Fruit fly (Drosophila melanogaster) whole organism, prepupa: ENCODE measurements around the gene BOD1.

ENCODE experiments used
- CG10631 ChIP-seq: fragments of 200-800 bp; sonication (Bioruptor generic); optimal IDR thresholded peaks from 2 replicates; lab custom pipeline; 2016; ENCODE audit warnings: missing biosample characterization, missing genetic modification characterization
- CG11294 ChIP-seq: fragments of 200-800 bp; sonication (Bioruptor generic); IDR thresholded peaks from 2 replicates; pipeline ENCODE4 v1.3.6; 2022; ENCODE audit warnings: missing biosample characterization, missing genetic modification characterization
- CG11902 ChIP-seq: fragments of 200-800 bp; sonication (Bioruptor generic); optimal IDR thresholded peaks from 3 replicates; lab custom pipeline; 2016; ENCODE audit warnings: missing biosample characterization, missing genetic modification characterization
- CG15336 ChIP-seq: fragments of 200-800 bp; sonication (Bioruptor generic); IDR thresholded peaks from 2 replicates; pipeline ENCODE4 v1.3.6; 2022; ENCODE audit warnings: missing biosample characterization, missing genetic modification characterization
- CG1621 ChIP-seq: fragments of 200-800 bp; sonication (Bioruptor generic); optimal IDR thresholded peaks from 3 replicates; lab custom pipeline; 2018; ENCODE audit warnings: missing biosample characterization, mild to moderate bottlenecking, missing genetic modification characterization
- CG16779 ChIP-seq: fragments of 200-800 bp; sonication (Bioruptor generic); optimal IDR thresholded peaks from 3 replicates; lab custom pipeline; 2017; ENCODE audit warnings: missing biosample characterization, mild to moderate bottlenecking, missing genetic modification characterization
- CG3032 ChIP-seq: fragments of 200-800 bp; optimal IDR thresholded peaks from 2 replicates; lab custom pipeline; 2019; ENCODE audit warnings: missing biosample characterization, mild to moderate bottlenecking, missing genetic modification characterization, moderate library complexity
- CG31627 ChIP-seq: fragments of 200-800 bp; sonication (Bioruptor generic); optimal IDR thresholded peaks from 3 replicates; lab custom pipeline; 2016; ENCODE audit warnings: missing biosample characterization, missing genetic modification characterization
- CG32006 ChIP-seq: fragments of 200-800 bp; sonication (Bioruptor generic); optimal IDR thresholded peaks from 3 replicates; lab custom pipeline; 2017; ENCODE audit warnings: missing biosample characterization, mild to moderate bottlenecking, missing genetic modification characterization
- CG34406 ChIP-seq: fragments of 200-800 bp; sonication (Bioruptor generic); optimal IDR thresholded peaks from 3 replicates; lab custom pipeline; 2016; ENCODE audit warnings: missing biosample characterization, missing genetic modification characterization
- CG6163 ChIP-seq: fragments of 200-800 bp; sonication (Bioruptor generic); IDR thresholded peaks from 3 replicates; pipeline ENCODE4 v1.3.6; 2022; ENCODE audit warnings: missing biosample characterization, missing genetic modification characterization
- CG6792 ChIP-seq: fragments of 200-800 bp; sonication (Bioruptor generic); optimal IDR thresholded peaks from 3 replicates; lab custom pipeline; 2016; ENCODE audit warnings: missing biosample characterization, missing genetic modification characterization
- CG6854 ChIP-seq: fragments of 200-800 bp; sonication (Bioruptor generic); optimal IDR thresholded peaks from 2 replicates; lab custom pipeline; 2017; ENCODE audit warnings: missing biosample characterization, mild to moderate bottlenecking, missing genetic modification characterization
- CG8119 ChIP-seq: fragments of 200-800 bp; sonication (Bioruptor generic); IDR thresholded peaks from 3 replicates; pipeline ENCODE4 v1.3.6; 2022; ENCODE audit warnings: missing biosample characterization, missing genetic modification characterization
- CG8319 ChIP-seq: fragments of 200-800 bp; sonication (Bioruptor generic); optimal IDR thresholded peaks from 3 replicates; lab custom pipeline; 2016; ENCODE audit warnings: missing biosample characterization, missing genetic modification characterization
- CG8632 ChIP-seq: fragments of 200-800 bp; sonication (Bioruptor generic); optimal IDR thresholded peaks from 3 replicates; lab custom pipeline; 2016; ENCODE audit warnings: missing biosample characterization, missing genetic modification characterization
- CG9139 ChIP-seq: fragments of 200-800 bp; sonication (Bioruptor generic); optimal IDR thresholded peaks from 3 replicates; lab custom pipeline; 2017; ENCODE audit warnings: missing biosample characterization, mild to moderate bottlenecking, missing genetic modification characterization
- Eip75B ChIP-seq: fragments of 200-800 bp; sonication (Bioruptor generic); optimal IDR thresholded peaks from 3 replicates; lab custom pipeline; 2016; ENCODE audit warnings: missing biosample characterization, missing genetic modification characterization
- Eip78C ChIP-seq: fragments of 200-800 bp; sonication (Bioruptor generic); peaks from one replicate; lab custom pipeline; 2016; ENCODE audit warnings: missing biosample characterization, missing genetic modification characterization
- Eip93F ChIP-seq: fragments of 200-800 bp; sonication (Bioruptor generic); optimal IDR thresholded peaks from 2 replicates; lab custom pipeline; 2016; ENCODE audit warnings: missing biosample characterization, mild to moderate bottlenecking, missing genetic modification characterization
- Ets96B ChIP-seq: fragments of 200-800 bp; optimal IDR thresholded peaks from 2 replicates; lab custom pipeline; 2019; ENCODE audit warnings: missing biosample characterization, mild to moderate bottlenecking, missing genetic modification characterization, moderate library complexity
- Gug ChIP-seq: fragments of 200-800 bp; sonication (Bioruptor generic); IDR thresholded peaks from 2 replicates; pipeline ENCODE4 v1.3.6; 2022; ENCODE audit warnings: missing biosample characterization, missing genetic modification characterization
- Hr38 ChIP-seq: sonication (Bioruptor generic); optimal IDR thresholded peaks from 2 replicates; lab custom pipeline; 2016; ENCODE audit warnings: missing biosample characterization, missing genetic modification characterization
- Hr39 ChIP-seq: fragments of 200-800 bp; sonication (Bioruptor generic); optimal IDR thresholded peaks from 2 replicates; lab custom pipeline; 2016; ENCODE audit warnings: missing biosample characterization, missing genetic modification characterization
- Lpt ChIP-seq: fragments of 200-800 bp; sonication (Bioruptor generic); optimal IDR thresholded peaks from 3 replicates; lab custom pipeline; 2016; ENCODE audit warnings: missing biosample characterization, missing genetic modification characterization
- Met ChIP-seq: fragments of 200-800 bp; sonication (Bioruptor generic); optimal IDR thresholded peaks from 3 replicates; lab custom pipeline; 2016; ENCODE audit warnings: missing biosample characterization, missing genetic modification characterization
- Sox102F ChIP-seq: fragments of 200-800 bp; sonication (Bioruptor generic); optimal IDR thresholded peaks from 2 replicates; lab custom pipeline; 2016; ENCODE audit warnings: missing biosample characterization, mild to moderate bottlenecking, missing genetic modification characterization
- Sox15 ChIP-seq: fragments of 200-800 bp; sonication (Bioruptor generic); optimal IDR thresholded peaks from 3 replicates; lab custom pipeline; 2016; ENCODE audit warnings: missing biosample characterization, missing genetic modification characterization
- acj6 ChIP-seq: fragments of 200-800 bp; sonication (Bioruptor generic); optimal IDR thresholded peaks from 3 replicates; lab custom pipeline; 2016; ENCODE audit warnings: missing biosample characterization, missing genetic modification characterization
- cyc ChIP-seq: fragments of 200-800 bp; sonication (Bioruptor generic); optimal IDR thresholded peaks from 3 replicates; lab custom pipeline; 2016; ENCODE audit warnings: missing biosample characterization, missing genetic modification characterization
- dac ChIP-seq: fragments of 200-800 bp; sonication (Bioruptor generic); optimal IDR thresholded peaks from 2 replicates; lab custom pipeline; 2017; ENCODE audit warnings: missing biosample characterization, mild to moderate bottlenecking, missing genetic modification characterization
- dsx ChIP-seq: fragments of 200-800 bp; optimal IDR thresholded peaks from 3 replicates; lab custom pipeline; 2019; ENCODE audit warnings: missing biosample characterization, mild to moderate bottlenecking, missing genetic modification characterization, moderate library complexity; ENCODE audit not compliant: poor library complexity, severe bottlenecking
- eg ChIP-seq: fragments of 200-800 bp; sonication (Bioruptor generic); IDR thresholded peaks from 3 replicates; pipeline ENCODE4 v1.3.6; 2022; ENCODE audit warnings: missing biosample characterization, missing genetic modification characterization
- esn ChIP-seq: fragments of 200-800 bp; sonication (Bioruptor generic); optimal IDR thresholded peaks from 2 replicates; lab custom pipeline; 2016; ENCODE audit warnings: missing biosample characterization, mild to moderate bottlenecking, missing genetic modification characterization, moderate library complexity
- fkh ChIP-seq: fragments of 200-800 bp; sonication (Bioruptor generic); optimal IDR thresholded peaks from 3 replicates; lab custom pipeline; 2017; ENCODE audit warnings: missing biosample characterization, mild to moderate bottlenecking, missing genetic modification characterization, moderate library complexity
- lz ChIP-seq: fragments of 200-800 bp; sonication (Bioruptor generic); optimal IDR thresholded peaks from 3 replicates; lab custom pipeline; 2016; ENCODE audit warnings: missing biosample characterization, missing genetic modification characterization
- salr ChIP-seq, 2 experiments: fragments of 200-800 bp; sonication (Bioruptor generic); optimal IDR thresholded peaks; 3 replicates each; lab custom pipeline; 2016 to 2018; ENCODE audit warnings: missing biosample characterization in 2 of 2, missing genetic modification characterization in 2 of 2, mild to moderate bottlenecking in 1 of 2
- spab ChIP-seq: fragments of 200-800 bp; sonication (Bioruptor generic); optimal IDR thresholded peaks from 2 replicates; lab custom pipeline; 2017; ENCODE audit warnings: missing biosample characterization, mild to moderate bottlenecking, missing genetic modification characterization, missing genetic modification reagents
- ss ChIP-seq, 2 experiments: fragments of 200-800 bp; sonication (Bioruptor generic); optimal IDR thresholded peaks; 2 replicates in 1 of 2; 3 replicates in 1 of 2; lab custom pipeline; 2017 to 2018; ENCODE audit warnings: mild to moderate bottlenecking in 2 of 2, missing biosample characterization in 2 of 2, missing genetic modification characterization in 2 of 2, moderate library complexity in 1 of 2
- svp ChIP-seq: fragments of 200-800 bp; sonication (Bioruptor generic); peaks from one replicate; lab custom pipeline; 2016; ENCODE audit warnings: missing biosample characterization, missing genetic modification characterization
- topi ChIP-seq: fragments of 200-800 bp; sonication (Bioruptor generic); optimal IDR thresholded peaks from 3 replicates; lab custom pipeline; 2016; ENCODE audit warnings: missing biosample characterization, missing genetic modification characterization
- vri ChIP-seq: fragments of 200-800 bp; sonication (Bioruptor generic); optimal IDR thresholded peaks from 3 replicates; lab custom pipeline; 2016; ENCODE audit warnings: missing biosample characterization, mild to moderate bottlenecking, missing genetic modification characterization

Gene BOD1

dm6 chr3R:27937752-27938694 lies at the start of gene BOD1, which contains the start of gene NSD:
Gene BOD1 (plus strand): TSS chr3R:27938245.
Gene NSD (minus strand): TSS chr3R:27937853.
- TF ChIP-seq Sox102F (GFP tag; lab: Kevin White, UChicago) (no peak), lz (GFP tag; lab: Kevin White, UChicago) (peak; percentile 49), Sox15 (GFP tag; lab: Kevin White, UChicago) (peak; percentile 29), vri (GFP tag; lab: Kevin White, UChicago) (no peak), fkh (GFP tag; lab: Kevin White, UChicago) (no peak), Ets96B (tag; lab: Kevin White, UChicago) (peak; percentile 1), Met (GFP tag; lab: Kevin White, UChicago) (no peak), dac (GFP tag; lab: Kevin White, UChicago) (no peak), salr (GFP tag; optimal IDR thresholded peaks at IDR 0.05; lab: Kevin White, UChicago) (no peak), Hr39 (peak; percentile 3), svp (GFP tag; lab: Kevin White, UChicago) (peak; percentile 81), Gug (GFP tag; lab: Robert Waterston, UW) (peak; percentile 28; the same call in 1 of the 2 replicates), topi (peak; percentile 37), CG6854 (no peak), eg (GFP tag; lab: Robert Waterston, UW) (peak; percentile 58; the same call in 2 of the 3 replicates), CG10631 (GFP tag; lab: Kevin White, UChicago) (peak; percentile 67), Lpt (GFP tag; lab: Kevin White, UChicago) (no peak), CG31627 (GFP tag; lab: Kevin White, UChicago) (peak; percentile 22), CG6163 (GFP tag; lab: Robert Waterston, UW) (peak; percentile 76), esn (GFP tag; lab: Kevin White, UChicago) (peak; percentile 48), CG6792 (GFP tag; lab: Kevin White, UChicago) (peak; percentile 28), CG3032 (tag; lab: Kevin White, UChicago) (peak; percentile 49), CG34406 (GFP tag; lab: Kevin White, UChicago) (peak; percentile 41), CG11902 (GFP tag; lab: Kevin White, UChicago) (peak; percentile 17), CG8632 (no peak), CG32006 (GFP tag; lab: Kevin White, UChicago) (peak; percentile 61), Eip93F (peak; percentile 6), spab (no peak), CG8319 (no peak), CG11294 (GFP tag; lab: Robert Waterston, UW) (peak; percentile 46; the same call in 1 of the 2 replicates)

DNA sequence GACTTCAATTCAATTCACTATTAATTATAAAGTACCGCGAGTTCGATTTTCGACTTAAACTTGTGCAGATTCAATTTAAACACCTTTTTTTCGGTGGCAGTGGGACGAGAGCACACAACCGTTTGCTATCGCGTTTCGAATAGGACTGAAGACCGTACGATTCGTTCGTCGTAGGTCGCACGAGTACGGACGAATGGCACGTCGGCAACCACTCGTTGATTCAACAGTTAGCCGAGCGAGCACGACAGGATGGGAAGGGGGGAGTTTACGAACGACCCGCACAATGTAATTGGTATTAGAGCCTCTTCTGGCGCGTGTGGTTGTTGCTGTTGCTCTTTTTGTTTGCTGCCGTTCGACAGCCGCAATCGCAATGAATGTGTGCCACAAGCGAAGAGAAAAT lies 32.4 kb upstream of the BOD1 start, which contains the start of gene CG34353:
Gene CG34353 (minus strand): TSS at position 149 of the 400 bp plus-strand sequence.
- TF ChIP-seq Eip78C (GFP tag; lab: Kevin White, UChicago) (peak; percentile 38), CG1621 (peak; percentile 24), CG16779 (no peak), dsx (GFP tag; lab: Kevin White, UChicago) (peak; percentile 87), CG15336 (no peak), Eip75B (peak; percentile 26)

DNA sequence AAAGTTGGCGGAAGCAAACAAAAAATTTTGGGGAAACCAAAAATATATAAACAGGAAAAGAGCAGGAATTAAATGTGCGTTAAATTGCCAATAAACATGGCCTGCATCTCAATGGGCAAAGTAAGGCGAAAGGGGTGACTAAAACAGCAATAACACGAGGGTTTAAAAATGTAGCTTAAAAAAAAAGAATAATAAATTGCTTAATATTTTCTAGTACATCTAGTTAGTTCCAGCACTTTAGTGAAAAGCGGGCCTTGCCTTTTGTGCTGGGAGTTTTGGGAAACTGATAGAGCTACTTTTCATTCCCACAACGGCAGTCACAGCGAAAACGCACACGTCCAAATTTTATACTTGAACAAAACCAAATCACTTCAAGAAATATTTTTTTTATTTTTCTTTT lies 25.9 kb upstream of the BOD1 start, which contains the start of gene mil:
Gene mil (plus strand): TSS at position 301 of the 400 bp plus-strand sequence.
- TF ChIP-seq CG8319 (no peak), acj6 (GFP tag; lab: Kevin White, UChicago) (no peak), cyc (no peak), spab (no peak), ss (GFP tag; optimal IDR thresholded peaks at IDR 0.05; lab: Kevin White, UChicago) (no peak), Hr38 (GFP tag; lab: Kevin White, UChicago) (no peak), dsx (GFP tag; lab: Kevin White, UChicago) (no peak), CG8119 (GFP tag; lab: Robert Waterston, UW) (no peak), CG9139 (GFP tag; lab: Kevin White, UChicago) (no peak), CG6854 (no peak)
